Fruit fly (Drosophila melanogaster): ENCODE measurements around the gene Dyro.

Gene Dyro

dm6 chr3L:11303414-11304205 lies 7.9 kb upstream of the Dyro start (continued):
- TF ChIP-seq CG15011 (GFP tag; optimal IDR thresholded peaks at IDR 0.05) (no peak), Dek (tag; optimal IDR thresholded peaks at IDR 0.05) (peak; percentile 5), CG4424 (GFP tag; optimal IDR thresholded peaks at IDR 0.05) (peak; percentile 24), gce (GFP tag; IDR thresholded peaks at IDR 0.05) (no peak), gsb-n (tag; optimal IDR thresholded peaks at IDR 0.05) (peak; percentile 8), CG10565 (GFP tag; optimal IDR thresholded peaks at IDR 0.05) (no peak), CG11560 (tag; IDR thresholded peaks at IDR 0.05) (no peak), Deaf1 (tag; optimal IDR thresholded peaks at IDR 0.05) (no peak), CTCF (GFP tag; optimal IDR thresholded peaks at IDR 0.05) (no peak), fru (optimal IDR thresholded peaks at IDR 0.05) (no peak), vnd (GFP tag; IDR thresholded peaks at IDR 0.05; ENCODE audit: partially characterized antibody) (no peak), exex (tag; optimal IDR thresholded peaks at IDR 0.05) (no peak), Vsx1 (GFP tag; optimal IDR thresholded peaks at IDR 0.05) (no peak), Fer2 (tag; optimal IDR thresholded peaks at IDR 0.05) (no peak), ssp (GFP tag; IDR thresholded peaks at IDR 0.05) (peak; percentile 31; the same call in 1 of the 2 replicates), stc (GFP tag; IDR thresholded peaks at IDR 0.05) (0 out of 2 replicates have a peak, but pooled peaks have one; percentile 26), sima (GFP tag; optimal IDR thresholded peaks at IDR 0.05) (no peak), CG10209 (GFP tag; optimal IDR thresholded peaks at IDR 0.05) (peak; percentile 17), Hsf (GFP tag; optimal IDR thresholded peaks at IDR 0.05) (peak; percentile 33), pan (optimal IDR thresholded peaks at IDR 0.05) (no peak), pan (GFP tag; optimal IDR thresholded peaks at IDR 0.05 in 1 of 2, IDR thresholded peaks at IDR 0.05 in 1 of 2) (peak in 1 of 2 experiments; percentile 55), emc (GFP tag; optimal IDR thresholded peaks at IDR 0.05) (no peak), CG2202 (tag; optimal IDR thresholded peaks at IDR 0.05) (no peak), CG12391 (tag; optimal IDR thresholded peaks at IDR 0.05) (peak; percentile 54), CG14965 (GFP tag; optimal IDR thresholded peaks at IDR 0.05; ENCODE audit: borderline replicate concordance) (no peak), CG9876 (GFP tag; optimal IDR thresholded peaks at IDR 0.05) (no peak), CG8765 (GFP tag; IDR thresholded peaks at IDR 0.05) (0 out of 2 replicates have a peak, but pooled peaks have one; percentile 15), CG11247 (GFP tag; IDR thresholded peaks at IDR 0.05) (no peak), CG15479 (GFP tag; optimal IDR thresholded peaks at IDR 0.05) (no peak), CG15514 (GFP tag; optimal IDR thresholded peaks at IDR 0.05) (no peak), caup (GFP tag; optimal IDR thresholded peaks at IDR 0.05; ENCODE audit: severe bottlenecking) (peak; percentile 37), cad (GFP tag; optimal IDR thresholded peaks at IDR 0.05) (no peak), cg (GFP tag; optimal IDR thresholded peaks at IDR 0.05) (no peak), pnt (GFP tag; optimal IDR thresholded peaks at IDR 0.05) (peak; percentile 38), ranshi (GFP tag; IDR thresholded peaks at IDR 0.05) (peak; percentile 52; the same call in 1 of the 2 replicates), CG3163 (GFP tag; optimal IDR thresholded peaks at IDR 0.05) (no peak), D (optimal IDR thresholded peaks at IDR 0.05) (no peak), D (GFP tag; optimal IDR thresholded peaks at IDR 0.05) (peak; percentile 20), maf-S (GFP tag; optimal IDR thresholded peaks at IDR 0.05) (no peak), Tbp (GFP tag; optimal IDR thresholded peaks at IDR 0.05) (no peak), mam (GFP tag; optimal IDR thresholded peaks at IDR 0.05) (peak; percentile 43), gcm (GFP tag; optimal IDR thresholded peaks at IDR 0.05) (no peak), CG30403 (GFP tag; optimal IDR thresholded peaks at IDR 0.05) (peak; percentile 49), Meics (GFP tag; optimal IDR thresholded peaks at IDR 0.05) (peak; percentile 40), bcd (GFP tag; optimal IDR thresholded peaks at IDR 0.05) (peak; percentile 14), CG15601 (tag; optimal IDR thresholded peaks at IDR 0.05) (no peak), CG8281 (tag; optimal IDR thresholded peaks at IDR 0.05) (no peak), CG13296 (GFP tag; optimal IDR thresholded peaks at IDR 0.05) (peak; percentile 2), al (GFP tag; IDR thresholded peaks at IDR 0.05) (no peak), CG7963 (GFP tag; IDR thresholded peaks at IDR 0.05; ENCODE audit: partially characterized antibody) (no peak)

Measured in whole organism, embryonic.